Worm (Caenorhabditis elegans) whole organism, L3 larva: Measurements from ENCODE around the gene rps-18.

Experiments
- R02D3.7 ChIP-seq: fragments of 150-350 bp; optimal IDR thresholded peaks from 2 replicates; lab custom pipeline; 2014; ENCODE audit warnings: missing biosample characterization, missing genetic modification characterization
- ZK546.5 ChIP-seq: sonication (generic microtip); optimal IDR thresholded peaks from 2 replicates; lab custom pipeline; 2017; ENCODE audit warnings: missing biosample characterization, missing genetic modification characterization
- ceh-16 ChIP-seq: sonication (generic microtip); optimal IDR thresholded peaks from 2 replicates; lab custom pipeline; 2017; ENCODE audit warnings: missing biosample characterization, missing genetic modification characterization
- ceh-28 ChIP-seq: fragments of 150-350 bp; optimal IDR thresholded peaks from 2 replicates; lab custom pipeline; 2014; ENCODE audit warnings: missing biosample characterization, missing genetic modification reagents, missing genetic modification characterization
- ceh-82 ChIP-seq: fragments of 150-350 bp; optimal IDR thresholded peaks from 2 replicates; lab custom pipeline; 2014; ENCODE audit warnings: missing biosample characterization, missing genetic modification characterization
- ceh-9 ChIP-seq: sonication (generic microtip); optimal IDR thresholded peaks from 2 replicates; lab custom pipeline; 2018; ENCODE audit warnings: missing biosample characterization, missing genetic modification characterization
- daf-12 ChIP-seq: fragments of 150-350 bp; optimal IDR thresholded peaks from 2 replicates; lab custom pipeline; 2014; ENCODE audit warnings: missing biosample characterization, missing genetic modification reagents, missing genetic modification characterization
- egl-5 ChIP-seq: fragments of 150-350 bp; optimal IDR thresholded peaks from 2 replicates; lab custom pipeline; 2017; ENCODE audit warnings: missing biosample characterization, missing genetic modification reagents, missing genetic modification characterization, inconsistent platforms
- elt-1 ChIP-seq: fragments of 150-350 bp; optimal IDR thresholded peaks from 2 replicates; lab custom pipeline; 2014; ENCODE audit warnings: missing biosample characterization, missing genetic modification characterization
- elt-2 ChIP-seq: sonication (generic microtip); optimal IDR thresholded peaks from 2 replicates; lab custom pipeline; 2016; ENCODE audit warnings: missing genetic modification reagents, mild to moderate bottlenecking, missing genetic modification characterization, missing compliant biosample characterization
- eor-1 ChIP-seq, 2 experiments: fragments of 150-350 bp; optimal IDR thresholded peaks; 2 replicates each; lab custom pipeline; 2014 to 2018; ENCODE audit warnings: missing biosample characterization in 2 of 2, missing genetic modification characterization in 2 of 2
- fkh-10 ChIP-seq: sonication (generic microtip); optimal IDR thresholded peaks from 2 replicates; lab custom pipeline; 2017; ENCODE audit warnings: missing biosample characterization, missing genetic modification reagents, missing genetic modification characterization
- fkh-2 ChIP-seq: fragments of 150-350 bp; optimal IDR thresholded peaks from 2 replicates; lab custom pipeline; 2014; ENCODE audit warnings: missing biosample characterization, missing genetic modification reagents, missing genetic modification characterization
- fos-1 ChIP-seq: fragments of 150-350 bp; optimal IDR thresholded peaks from 2 replicates; lab custom pipeline; 2014; ENCODE audit warnings: missing biosample characterization, missing genetic modification characterization
- hmg-11 ChIP-seq: sonication (generic microtip); optimal IDR thresholded peaks from 2 replicates; lab custom pipeline; 2016; ENCODE audit warnings: missing genetic modification characterization, missing compliant biosample characterization
- jun-1 ChIP-seq: fragments of 150-350 bp; optimal IDR thresholded peaks from 2 replicates; lab custom pipeline; 2014; ENCODE audit warnings: missing biosample characterization, missing genetic modification reagents, missing genetic modification characterization
- lin-15B ChIP-seq: fragments of 150-350 bp; optimal IDR thresholded peaks from 2 replicates; lab custom pipeline; 2014; ENCODE audit warnings: missing biosample characterization, missing genetic modification characterization
- lin-39 ChIP-seq: fragments of 150-350 bp; optimal IDR thresholded peaks from 2 replicates; lab custom pipeline; 2018; ENCODE audit warnings: missing biosample characterization, missing genetic modification reagents, missing genetic modification characterization
- mml-1 ChIP-seq: fragments of 150-350 bp; sonication (generic microtip); optimal IDR thresholded peaks from 3 replicates; lab custom pipeline; 2014; ENCODE audit warnings: missing biosample characterization, missing genetic modification characterization
- nfya-1 ChIP-seq: sonication (generic microtip); optimal IDR thresholded peaks from 2 replicates; lab custom pipeline; 2017; ENCODE audit warnings: missing genetic modification characterization, mild to moderate bottlenecking, missing compliant biosample characterization, antibody characterized with exemption, moderate library complexity; ENCODE audit not compliant: insufficient read depth
- nhr-12 ChIP-seq: fragments of 150-350 bp; optimal IDR thresholded peaks from 2 replicates; lab custom pipeline; 2014; ENCODE audit warnings: missing biosample characterization, missing genetic modification characterization
- nhr-23 ChIP-seq: fragments of 150-350 bp; optimal IDR thresholded peaks from 2 replicates; lab custom pipeline; 2014; ENCODE audit warnings: missing biosample characterization, missing genetic modification reagents, missing genetic modification characterization
- nhr-237 ChIP-seq: fragments of 150-350 bp; optimal IDR thresholded peaks from 2 replicates; lab custom pipeline; 2014; ENCODE audit warnings: missing biosample characterization, missing genetic modification characterization
- nhr-25 ChIP-seq: sonication (generic microtip); optimal IDR thresholded peaks from 2 replicates; lab custom pipeline; 2017; ENCODE audit warnings: missing biosample characterization, missing genetic modification characterization
- nhr-28 ChIP-seq: fragments of 150-350 bp; optimal IDR thresholded peaks from 2 replicates; lab custom pipeline; 2014; ENCODE audit warnings: missing biosample characterization, missing genetic modification characterization
- nhr-43 ChIP-seq: sonication (generic microtip); optimal IDR thresholded peaks from 2 replicates; lab custom pipeline; 2016; ENCODE audit warnings: mild to moderate bottlenecking, missing genetic modification characterization, missing compliant biosample characterization; ENCODE audit not compliant: poor library complexity, severe bottlenecking
- nhr-67 ChIP-seq: fragments of 150-350 bp; optimal IDR thresholded peaks from 2 replicates; lab custom pipeline; 2014; ENCODE audit warnings: missing biosample characterization, missing genetic modification characterization
- nhr-76 ChIP-seq: fragments of 150-350 bp; sonication (generic microtip); optimal IDR thresholded peaks from 5 replicates; lab custom pipeline; 2014; ENCODE audit warnings: missing biosample characterization, missing genetic modification characterization
- nhr-77 ChIP-seq: fragments of 150-350 bp; optimal IDR thresholded peaks from 2 replicates; lab custom pipeline; 2014; ENCODE audit warnings: missing biosample characterization, missing genetic modification characterization
- pha-4 ChIP-seq: fragments of 150-350 bp; optimal IDR thresholded peaks from 2 replicates; lab custom pipeline; 2014; ENCODE audit warnings: missing biosample characterization, missing genetic modification reagents, missing genetic modification characterization
- sea-2 ChIP-seq: fragments of 150-350 bp; sonication (generic microtip); optimal IDR thresholded peaks from 4 replicates; lab custom pipeline; 2014; ENCODE audit warnings: missing biosample characterization, missing genetic modification reagents, missing genetic modification characterization
- skn-1 ChIP-seq: fragments of 150-350 bp; optimal IDR thresholded peaks from 2 replicates; lab custom pipeline; 2014; ENCODE audit warnings: missing biosample characterization, missing genetic modification characterization
- snpc-4 ChIP-seq: fragments of 150-350 bp; optimal IDR thresholded peaks from 2 replicates; lab custom pipeline; 2014; ENCODE audit warnings: missing biosample characterization, missing genetic modification characterization
- tbx-2 ChIP-seq: sonication (generic microtip); optimal IDR thresholded peaks from 2 replicates; lab custom pipeline; 2016; ENCODE audit warnings: mild to moderate bottlenecking, missing genetic modification characterization, missing compliant biosample characterization
- unc-39 ChIP-seq: sonication (generic microtip); optimal IDR thresholded peaks from 4 replicates; lab custom pipeline; 2017; ENCODE audit warnings: missing biosample characterization, missing genetic modification characterization
- unc-62 ChIP-seq: fragments of 150-350 bp; sonication (generic microtip); optimal IDR thresholded peaks from 4 replicates; lab custom pipeline; 2014; ENCODE audit warnings: missing biosample characterization, missing genetic modification reagents, missing genetic modification characterization
- zag-1 ChIP-seq: fragments of 150-350 bp; optimal IDR thresholded peaks from 2 replicates; lab custom pipeline; 2014; ENCODE audit warnings: missing biosample characterization, missing genetic modification characterization
- ztf-11 ChIP-seq: fragments of 150-350 bp; optimal IDR thresholded peaks from 2 replicates; lab custom pipeline; 2014; ENCODE audit warnings: missing biosample characterization, missing genetic modification characterization

rps-18 gene

DNA sequence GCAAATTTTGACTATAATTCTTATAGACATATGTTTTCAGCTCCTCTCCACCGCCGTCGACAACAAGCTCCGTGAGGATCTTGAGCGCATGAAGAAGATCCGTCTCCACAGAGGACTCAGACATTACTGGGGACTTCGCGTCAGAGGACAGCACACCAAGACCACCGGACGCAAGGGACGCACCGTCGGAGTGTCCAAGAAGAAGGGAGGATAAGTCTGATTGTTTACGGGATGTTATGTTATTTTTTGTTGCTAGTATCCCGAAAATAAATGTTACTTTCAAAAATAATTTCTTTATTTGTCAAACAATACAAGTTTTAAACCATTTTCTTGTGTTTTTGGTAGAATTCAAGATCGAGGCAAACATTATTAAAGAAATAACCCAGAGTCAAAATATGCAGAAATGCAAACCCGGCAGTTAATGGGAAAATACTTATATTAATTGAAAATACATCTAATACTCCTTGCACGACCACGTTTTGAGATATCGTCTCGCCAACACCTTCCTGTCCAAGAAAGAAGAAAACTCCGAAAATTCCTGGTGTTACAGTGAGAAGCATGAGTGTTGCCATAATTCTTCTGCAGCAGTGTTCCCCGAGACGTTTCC, 775 bp downstream of the rps-18 start:
- TF ChIP-seq unc-62 (GFP tag; lab: Kevin White, UChicago) = no peak
- no peak for TF ChIP-seq nhr-25 (tag; lab: Kevin White, UChicago)
- no peak for TF ChIP-seq nhr-237 (tag; lab: Kevin White, UChicago)
- TF ChIP-seq zag-1 = no peak
- TF ChIP-seq pha-4 (tag; lab: Kevin White, UChicago) = no peak

DNA sequence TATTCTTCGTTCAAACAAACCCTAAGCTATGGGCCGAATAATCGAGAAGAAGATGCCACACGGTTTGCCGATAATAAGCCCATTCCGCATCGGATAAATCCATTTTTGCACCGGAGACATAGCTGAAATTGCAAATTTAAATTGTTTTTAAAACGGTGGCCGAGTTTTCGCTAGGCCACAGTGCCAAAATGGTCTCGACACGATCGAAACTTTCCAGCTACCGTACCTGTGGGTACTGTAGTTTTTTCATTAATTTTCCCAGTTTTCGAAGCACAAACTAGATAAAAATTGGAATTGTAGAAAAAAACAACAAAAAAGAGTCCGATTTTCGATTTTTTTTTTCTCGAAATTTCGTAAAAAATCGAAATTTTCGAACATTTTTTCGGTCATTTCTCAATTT, 2.7 kb downstream of the rps-18 start:
- TF ChIP-seq elt-2 (tag; lab: Kevin White, UChicago) = no peak
- TF ChIP-seq ZK546.5 (tag; lab: Kevin White, UChicago) = no peak
- no peak for TF ChIP-seq lin-15B

DNA sequence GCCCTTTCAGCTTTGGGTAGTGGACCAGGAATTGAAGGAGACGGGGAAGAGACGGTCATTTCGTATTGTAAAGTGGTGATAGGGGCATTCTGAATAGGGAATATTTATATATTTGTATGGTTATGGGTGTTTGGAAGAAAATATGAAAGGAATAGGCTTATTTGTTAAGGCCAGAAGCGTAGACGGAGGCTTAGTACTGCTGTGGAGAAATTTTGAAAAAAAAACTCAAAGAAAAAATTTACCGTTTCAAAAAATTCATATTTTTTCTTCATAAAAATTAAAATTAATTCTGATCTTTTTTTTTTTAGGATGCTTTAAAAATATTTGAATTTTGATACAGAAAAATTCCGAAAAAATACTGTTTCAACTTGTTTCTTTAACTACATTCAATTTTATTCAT, 3.5 kb downstream of the rps-18 start, which contains the start of gene hhat-2:
TSS of gene hhat-2 (minus strand) at position 101 of the 400 bp plus-strand sequence.
- TF ChIP-seq R02D3.7 (no peak), fkh-10 (GFP tag; lab: Kevin White, UChicago) (no peak), ceh-28 (tag; lab: Kevin White, UChicago) (no peak), nhr-76 (tag; lab: Kevin White, UChicago) (no peak)

DNA sequence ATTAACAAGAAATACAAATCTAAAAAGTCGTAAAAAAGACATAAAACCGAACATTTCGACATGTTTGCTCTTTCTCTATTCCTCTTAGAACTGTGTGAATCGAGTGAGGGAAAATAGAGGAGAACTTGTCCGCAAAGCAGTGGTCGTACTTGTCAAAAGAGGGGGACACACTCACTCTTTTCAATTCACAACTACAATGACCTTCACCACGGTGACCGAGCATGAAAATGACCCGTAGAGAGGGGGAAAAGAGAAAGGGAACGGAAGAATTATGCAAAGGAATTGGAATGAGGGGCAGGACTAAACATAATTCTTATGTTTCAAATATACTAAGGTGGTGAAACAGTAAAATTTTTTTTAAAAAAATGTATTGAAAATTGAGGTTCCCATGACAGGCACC, 8.1 kb downstream of the rps-18 start:
- no peak for TF ChIP-seq ztf-11 (tag; lab: Kevin White, UChicago)
- no peak for TF ChIP-seq nhr-67 (tag; lab: Kevin White, UChicago)
- TF ChIP-seq sea-2 = no peak
- TF ChIP-seq unc-62 (GFP tag; lab: Kevin White, UChicago) = no peak
- no peak for TF ChIP-seq jun-1 (tag; lab: Kevin White, UChicago)
- TF ChIP-seq nhr-23 (tag; lab: Kevin White, UChicago) = no peak
- TF ChIP-seq nhr-12 (tag; lab: Kevin White, UChicago) = no peak
- peak; percentile 34 for TF ChIP-seq pha-4 (tag; lab: Kevin White, UChicago)
- no peak for TF ChIP-seq R02D3.7
- peak; percentile 44 for TF ChIP-seq hmg-11 (tag; lab: Kevin White, UChicago)
- TF ChIP-seq ZK546.5 (tag; lab: Kevin White, UChicago) = no peak

DNA sequence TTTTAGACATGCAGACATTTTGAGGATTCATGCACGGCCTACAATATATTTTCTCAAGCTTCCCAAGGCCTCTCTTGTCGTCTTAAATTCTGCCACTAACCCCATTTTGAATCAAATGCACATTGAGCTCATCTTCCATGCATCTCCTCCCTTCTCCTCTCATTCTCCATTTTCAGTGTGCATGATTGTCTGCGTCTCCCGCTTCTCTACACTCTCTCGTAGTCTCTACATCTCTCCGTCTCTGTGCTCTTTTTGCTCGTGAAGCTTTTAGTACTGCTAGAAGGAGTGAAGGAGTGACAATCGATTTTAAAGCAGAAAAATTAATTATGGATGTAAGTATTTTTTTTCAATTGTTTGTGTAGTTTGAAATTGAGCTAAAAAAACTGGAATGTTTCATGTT, 11.4 kb downstream of the rps-18 start, which contains the start of gene Y57G11C.22:
TSS of gene Y57G11C.22 (plus strand) at position 327 of the 400 bp plus-strand sequence.
- no peak for TF ChIP-seq ceh-16 (tag; lab: Kevin White, UChicago)
- no peak for TF ChIP-seq nhr-237 (tag; lab: Kevin White, UChicago)
- peak; percentile 60 for TF ChIP-seq nfya-1 (tag; lab: Kevin White, UChicago)
- TF ChIP-seq tbx-2 (tag; lab: Kevin White, UChicago) = no peak
- no peak for TF ChIP-seq nhr-12 (tag; lab: Kevin White, UChicago)
- no peak for TF ChIP-seq fkh-2
- no peak for TF ChIP-seq fos-1 (tag; lab: Kevin White, UChicago)
- no peak for TF ChIP-seq R02D3.7
- TF ChIP-seq sea-2 = no peak
- peak; percentile 39 for TF ChIP-seq egl-5 (tag; lab: Kevin White, UChicago)
- peak; percentile 6 for TF ChIP-seq lin-15B
- no peak for TF ChIP-seq ceh-9 (tag; lab: Kevin White, UChicago)
- TF ChIP-seq ztf-11 (tag; lab: Kevin White, UChicago) = no peak
- TF ChIP-seq, all 47 proteins: peak for 3

DNA sequence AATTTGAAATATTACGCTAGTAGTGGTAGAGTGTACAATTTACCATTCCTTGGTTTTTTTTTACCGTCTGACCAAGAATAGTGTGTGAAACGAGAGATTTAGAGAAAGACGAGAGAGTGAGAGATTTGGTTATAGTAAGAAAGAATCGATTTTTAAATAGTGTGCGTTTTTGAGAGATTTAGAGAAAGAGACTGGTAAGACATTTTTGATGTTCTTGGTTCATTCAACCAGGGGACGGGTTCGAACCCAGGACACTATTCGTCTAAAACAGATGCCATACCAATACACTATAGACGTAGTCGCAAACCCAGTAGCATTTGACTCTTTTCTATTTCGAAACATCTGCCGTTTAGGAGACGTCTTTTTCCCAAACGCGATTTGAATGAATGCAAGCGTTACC, 12.6 kb downstream of the rps-18 start:
- no peak for TF ChIP-seq mml-1 (tag; lab: Kevin White, UChicago)
- TF ChIP-seq unc-39 = no peak
- TF ChIP-seq daf-12 (tag; lab: Kevin White, UChicago) = no peak
- no peak for TF ChIP-seq nhr-28 (tag; lab: Kevin White, UChicago)
- peak; percentile 12 for TF ChIP-seq nhr-77 (tag; lab: Kevin White, UChicago)
- peak; percentile 89 for TF ChIP-seq tbx-2 (tag; lab: Kevin White, UChicago)
- peak; percentile 94 for TF ChIP-seq nhr-43
- peak; percentile 36 for TF ChIP-seq jun-1 (tag; lab: Kevin White, UChicago)
- TF ChIP-seq nhr-12 (tag; lab: Kevin White, UChicago) = no peak
- peak; percentile 73 for TF ChIP-seq snpc-4 (tag; lab: Kevin White, UChicago)
- no peak for TF ChIP-seq ztf-11 (tag; lab: Kevin White, UChicago)
- peak; percentile 48 for TF ChIP-seq egl-5 (tag; lab: Kevin White, UChicago)
- TF ChIP-seq eor-1 (tag; optimal IDR thresholded peaks at IDR 0.05; lab: Kevin White, UChicago) = no peak
- peak; percentile 96 for TF ChIP-seq hmg-11 (tag; lab: Kevin White, UChicago)
- no peak for TF ChIP-seq nhr-237 (tag; lab: Kevin White, UChicago)
- no peak for TF ChIP-seq elt-1 (tag; lab: Kevin White, UChicago)
- TF ChIP-seq ZK546.5 (tag; lab: Kevin White, UChicago) = no peak
- TF ChIP-seq skn-1 (tag; lab: Kevin White, UChicago) = peak; percentile 30
- peak; percentile 69 for TF ChIP-seq fos-1 (tag; lab: Kevin White, UChicago)
- peak; percentile 81 for TF ChIP-seq nhr-23 (tag; lab: Kevin White, UChicago)
- TF ChIP-seq ceh-82 = peak; percentile 76
- TF ChIP-seq zag-1 = peak; percentile 5
- TF ChIP-seq fkh-2 = no peak
- peak; percentile 87 for TF ChIP-seq nhr-25 (tag; lab: Kevin White, UChicago)
- peak; percentile 85 for TF ChIP-seq lin-39 (tag; lab: Kevin White, UChicago)
- peak; percentile 53 for TF ChIP-seq lin-15B
- TF ChIP-seq unc-62 (GFP tag; lab: Kevin White, UChicago) = peak; percentile 59
- no peak for TF ChIP-seq ceh-16 (tag; lab: Kevin White, UChicago)
- TF ChIP-seq nhr-76 (tag; lab: Kevin White, UChicago) = no peak
